Fruit fly (Drosophila melanogaster) whole organism, embryonic: ENCODE measurements around the gene T48.

Experiments
- Asciz ChIP-seq: fragments of 200-800 bp; sonication (Bioruptor generic); optimal IDR thresholded peaks from 2 replicates; lab custom pipeline; 2017; ENCODE audit warnings: missing biosample characterization, mild to moderate bottlenecking, missing genetic modification characterization, missing genetic modification reagents
- BtbVII ChIP-seq: fragments of 200-800 bp; sonication (Bioruptor generic); optimal IDR thresholded peaks from 3 replicates; lab custom pipeline; 2017; ENCODE audit warnings: missing biosample characterization, mild to moderate bottlenecking, missing genetic modification characterization
- C15 ChIP-seq: fragments of 200-800 bp; sonication (Bioruptor generic); IDR thresholded peaks from 3 replicates; pipeline ENCODE4 v1.3.6; 2022; ENCODE audit warnings: missing biosample characterization, missing genetic modification characterization
- CG11456 ChIP-seq: fragments of 200-800 bp; sonication (Bioruptor generic); IDR thresholded peaks from 3 replicates; pipeline ENCODE4 v1.3.6; 2022; ENCODE audit warnings: missing biosample characterization, missing genetic modification characterization
- CG13424 ChIP-seq: fragments of 200-800 bp; sonication (Bioruptor generic); optimal IDR thresholded peaks from 2 replicates; lab custom pipeline; 2019; ENCODE audit warnings: missing biosample characterization, mild to moderate bottlenecking, missing genetic modification characterization, moderate library complexity
- CG13775 ChIP-seq: fragments of 200-800 bp; sonication (Bioruptor generic); optimal IDR thresholded peaks from 3 replicates; lab custom pipeline; 2017; ENCODE audit warnings: missing biosample characterization, mild to moderate bottlenecking, missing genetic modification characterization
- CG15011 ChIP-seq: fragments of 200-800 bp; sonication (Bioruptor generic); optimal IDR thresholded peaks from 3 replicates; lab custom pipeline; 2018; ENCODE audit warnings: missing biosample characterization, mild to moderate bottlenecking, missing genetic modification characterization
- CG15696 ChIP-seq: fragments of 200-800 bp; sonication (Bioruptor generic); optimal IDR thresholded peaks from 2 replicates; lab custom pipeline; 2019; ENCODE audit warnings: missing biosample characterization, mild to moderate bottlenecking, missing genetic modification characterization, moderate library complexity
- CG16779 ChIP-seq: fragments of 200-800 bp; sonication (Bioruptor generic); IDR thresholded peaks from 2 replicates; pipeline ENCODE4 v1.3.6; 2022; ENCODE audit warnings: missing biosample characterization, missing genetic modification characterization
- CG33213 ChIP-seq: fragments of 200-800 bp; sonication (Bioruptor generic); optimal IDR thresholded peaks from 3 replicates; lab custom pipeline; 2016; ENCODE audit warnings: missing biosample characterization, missing genetic modification characterization
- CG42726 ChIP-seq: fragments of 200-800 bp; sonication (Bioruptor generic); IDR thresholded peaks from 2 replicates; pipeline ENCODE4 v1.3.6; 2022; ENCODE audit warnings: missing biosample characterization, missing genetic modification characterization; ENCODE audit not compliant: partially characterized antibody
- CG4404 ChIP-seq: fragments of 200-800 bp; sonication (Bioruptor generic); IDR thresholded peaks from 2 replicates; pipeline ENCODE4 v1.3.6; 2022; ENCODE audit warnings: missing biosample characterization, missing genetic modification characterization
- CG4424 ChIP-seq: fragments of 200-800 bp; sonication (Bioruptor generic); optimal IDR thresholded peaks from 3 replicates; lab custom pipeline; 2016; ENCODE audit warnings: missing biosample characterization, missing genetic modification characterization
- CG7372 ChIP-seq: fragments of 200-800 bp; sonication (Bioruptor generic); IDR thresholded peaks from 2 replicates; pipeline ENCODE4 v1.3.6; 2022; ENCODE audit warnings: missing biosample characterization, missing genetic modification characterization
- CG8478 ChIP-seq: fragments of >200 bp; optimal IDR thresholded peaks from 2 replicates; lab custom pipeline; 2018
- CG9437 ChIP-seq: fragments of 200-800 bp; sonication (Bioruptor generic); optimal IDR thresholded peaks from 2 replicates; lab custom pipeline; 2018; ENCODE audit warnings: missing biosample characterization, mild to moderate bottlenecking, missing genetic modification characterization
- D19B ChIP-seq: fragments of 200-800 bp; sonication (Bioruptor generic); optimal IDR thresholded peaks from 2 replicates; lab custom pipeline; 2017; ENCODE audit warnings: missing biosample characterization, mild to moderate bottlenecking, missing genetic modification characterization
- Dfd ChIP-seq, 2 experiments: fragments of >200 bp; optimal IDR thresholded peaks; 2 replicates each; lab custom pipeline; 2017; ENCODE audit warnings: missing biosample characterization in 2 of 2, missing genetic modification characterization in 2 of 2
- Ets97D ChIP-seq: fragments of 200-800 bp; sonication (Bioruptor generic); optimal IDR thresholded peaks from 3 replicates; lab custom pipeline; 2016; ENCODE audit warnings: missing biosample characterization, missing genetic modification characterization
- Fer1 ChIP-seq: fragments of 200-800 bp; sonication (Bioruptor generic); optimal IDR thresholded peaks from 2 replicates; lab custom pipeline; 2017; ENCODE audit warnings: missing biosample characterization, mild to moderate bottlenecking, missing genetic modification characterization
- GATAe ChIP-seq: fragments of 200-800 bp; sonication (Bioruptor generic); conservative IDR thresholded peaks from 2 replicates; pipeline ENCODE4 v1.3.6; 2022; ENCODE audit warnings: missing biosample characterization, missing genetic modification characterization
- H2.0 ChIP-seq: fragments of 200-800 bp; sonication (Bioruptor generic); IDR thresholded peaks from 2 replicates; pipeline ENCODE4 v1.3.6; 2022; ENCODE audit warnings: missing biosample characterization, missing genetic modification characterization
- Hmr ChIP-seq: fragments of 200-800 bp; sonication (Bioruptor generic); optimal IDR thresholded peaks from 3 replicates; lab custom pipeline; 2017; ENCODE audit warnings: mild to moderate bottlenecking, missing biosample characterization, missing genetic modification reagents, missing genetic modification characterization
- Hmx ChIP-seq: fragments of 200-800 bp; sonication (Bioruptor generic); optimal IDR thresholded peaks from 2 replicates; lab custom pipeline; 2016; ENCODE audit warnings: missing biosample characterization, missing genetic modification characterization
- Lhr ChIP-seq: fragments of 200-800 bp; sonication (Bioruptor generic); optimal IDR thresholded peaks from 3 replicates; lab custom pipeline; 2017; ENCODE audit warnings: mild to moderate bottlenecking, missing biosample characterization, missing genetic modification reagents, missing genetic modification characterization
- Lim3 ChIP-seq: fragments of 200-800 bp; sonication (Bioruptor generic); IDR thresholded peaks from 2 replicates; pipeline ENCODE4 v1.3.6; 2022; ENCODE audit warnings: missing biosample characterization, missing genetic modification characterization
- NC2α ChIP-seq: fragments of 200-800 bp; sonication (Bioruptor generic); optimal IDR thresholded peaks from 2 replicates; lab custom pipeline; 2016; ENCODE audit warnings: missing biosample characterization, missing genetic modification characterization
- Nf-YA ChIP-seq: fragments of 200-800 bp; sonication (Bioruptor generic); IDR thresholded peaks from 2 replicates; pipeline ENCODE4 v1.3.6; 2022; ENCODE audit warnings: missing biosample characterization, missing genetic modification characterization
- NfI ChIP-seq: fragments of 200-800 bp; sonication (Bioruptor generic); optimal IDR thresholded peaks from 3 replicates; lab custom pipeline; 2018; ENCODE audit warnings: missing biosample characterization, mild to moderate bottlenecking, missing genetic modification characterization, moderate library complexity
- Trl ChIP-seq, 3 experiments: fragments of >200 bp in 2 of 3; fragments of 200-800 bp in 1 of 3; sonication (Bioruptor generic) in 1 of 3; optimal IDR thresholded peaks; 2 replicates in 1 of 3; 3 replicates in 2 of 3; lab custom pipeline; 2016 to 2017; ENCODE audit warnings: missing biosample characterization in 1 of 3, missing genetic modification characterization in 1 of 3
- bbx ChIP-seq: fragments of 200-800 bp; sonication (Bioruptor generic); IDR thresholded peaks from 2 replicates; pipeline ENCODE4 v1.3.6; 2022; ENCODE audit warnings: missing biosample characterization, missing genetic modification characterization; ENCODE audit not compliant: partially characterized antibody
- crol ChIP-seq: fragments of 200-800 bp; sonication (Bioruptor generic); IDR thresholded peaks from 2 replicates; pipeline ENCODE4 v1.3.6; 2022; ENCODE audit warnings: missing biosample characterization, missing genetic modification characterization
- ewg ChIP-seq: fragments of 200-800 bp; sonication (Bioruptor generic); optimal IDR thresholded peaks from 3 replicates; lab custom pipeline; 2017; ENCODE audit warnings: mild to moderate bottlenecking, missing biosample characterization, missing genetic modification reagents, missing genetic modification characterization
- gcm2 ChIP-seq: fragments of 200-800 bp; sonication (Bioruptor generic); optimal IDR thresholded peaks from 2 replicates; lab custom pipeline; 2016; ENCODE audit warnings: missing biosample characterization, missing genetic modification characterization
- grn ChIP-seq: fragments of 200-800 bp; sonication (Bioruptor generic); optimal IDR thresholded peaks from 3 replicates; lab custom pipeline; 2017; ENCODE audit warnings: missing biosample characterization, missing genetic modification characterization
- hbn ChIP-seq: fragments of 200-800 bp; sonication (Bioruptor generic); IDR thresholded peaks from 2 replicates; pipeline ENCODE4 v1.3.6; 2022; ENCODE audit warnings: missing biosample characterization, missing genetic modification characterization; ENCODE audit not compliant: partially characterized antibody
- hth ChIP-seq: fragments of >200 bp; optimal IDR thresholded peaks from 2 replicates; lab custom pipeline; 2017; ENCODE audit warnings: inconsistent platforms
- klu ChIP-seq: fragments of 200-800 bp; sonication (Bioruptor generic); IDR thresholded peaks from 2 replicates; pipeline ENCODE4 v1.3.6; 2022; ENCODE audit warnings: missing biosample characterization, missing genetic modification characterization
- kni ChIP-seq: fragments of 200-800 bp; sonication (Bioruptor generic); optimal IDR thresholded peaks from 3 replicates; lab custom pipeline; 2017; ENCODE audit warnings: mild to moderate bottlenecking, missing biosample characterization, missing genetic modification reagents, missing genetic modification characterization
- lbe ChIP-seq: fragments of 200-800 bp; sonication (Bioruptor generic); optimal IDR thresholded peaks from 2 replicates; lab custom pipeline; 2016; ENCODE audit warnings: missing biosample characterization, mild to moderate bottlenecking, missing genetic modification characterization
- nmo ChIP-seq: fragments of 200-800 bp; sonication (Bioruptor generic); optimal IDR thresholded peaks from 2 replicates; lab custom pipeline; 2018; ENCODE audit warnings: missing biosample characterization, mild to moderate bottlenecking, missing genetic modification characterization, moderate library complexity
- oc ChIP-seq: fragments of 200-800 bp; sonication (Bioruptor generic); optimal IDR thresholded peaks from 2 replicates; lab custom pipeline; 2018; ENCODE audit warnings: missing biosample characterization, mild to moderate bottlenecking, missing genetic modification characterization, moderate library complexity
- repo ChIP-seq: fragments of 200-800 bp; sonication (Bioruptor generic); optimal IDR thresholded peaks from 2 replicates; lab custom pipeline; 2016; ENCODE audit warnings: missing biosample characterization, missing genetic modification characterization
- scrt ChIP-seq: fragments of 200-800 bp; sonication (Bioruptor generic); optimal IDR thresholded peaks from 2 replicates; lab custom pipeline; 2018; ENCODE audit warnings: missing biosample characterization, mild to moderate bottlenecking, missing genetic modification characterization, moderate library complexity
- sr ChIP-seq: fragments of 200-800 bp; sonication (Bioruptor generic); IDR thresholded peaks from 3 replicates; pipeline ENCODE4 v1.3.6; 2022; ENCODE audit warnings: missing biosample characterization, missing genetic modification characterization
- tin ChIP-seq: fragments of 200-800 bp; sonication (Bioruptor generic); optimal IDR thresholded peaks from 3 replicates; lab custom pipeline; 2016; ENCODE audit warnings: missing biosample characterization, missing genetic modification characterization
- trem ChIP-seq: fragments of 200-800 bp; optimal IDR thresholded peaks from 3 replicates; lab custom pipeline; 2019; ENCODE audit warnings: missing biosample characterization, mild to moderate bottlenecking, missing genetic modification characterization, moderate library complexity
- vnd ChIP-seq: fragments of 200-800 bp; sonication (Bioruptor generic); IDR thresholded peaks from 3 replicates; pipeline ENCODE4 v1.3.6; 2022; ENCODE audit warnings: missing biosample characterization, missing genetic modification characterization; ENCODE audit not compliant: partially characterized antibody

The T48 gene

dm6 chr3R:26866577-26867456, 14.7 kb upstream of the T48 start, which contains the start of the genes ball and His2Av (continued):
- TF ChIP-seq CG13775 (peak; percentile 85), C15 (GFP tag; lab: Robert Waterston, UW) (peak; percentile 65), ewg (GFP tag; lab: Kevin White, UChicago) (peak; percentile 86), kni (no peak), oc (tag; lab: Kevin White, UChicago) (peak; percentile 67), NfI (peak; percentile 85), BtbVII (GFP tag; lab: Kevin White, UChicago) (peak; percentile 40), repo (GFP tag; lab: Kevin White, UChicago) (peak; percentile 86), crol (GFP tag; lab: Robert Waterston, UW) (peak; percentile 38), NC2α (GFP tag; lab: Kevin White, UChicago) (peak; percentile 76), gcm2 (GFP tag; lab: Kevin White, UChicago) (peak; percentile 53), Dfd (GFP tag; optimal IDR thresholded peaks at IDR 0.05; lab: Kevin White, UChicago) (no peak), grn (GFP tag; lab: Kevin White, UChicago) (peak; percentile 22), CG4404 (GFP tag; lab: Robert Waterston, UW) (peak; percentile 61; the same call in 1 of the 2 replicates), scrt (peak; percentile 75), klu (GFP tag; lab: Robert Waterston, UW) (peak; percentile 72), Fer1 (GFP tag; lab: Kevin White, UChicago) (peak; percentile 87), Trl (optimal IDR thresholded peaks at IDR 0.05; lab: Kevin White, UChicago) (no peak), Trl (GFP tag; optimal IDR thresholded peaks at IDR 0.05; lab: Kevin White, UChicago) (peak; percentile 94), Hmr (GFP tag; lab: Kevin White, UChicago) (peak; percentile 91), lbe (GFP tag; lab: Kevin White, UChicago) (peak; percentile 53), trem (peak; percentile 89), D19B (GFP tag; lab: Kevin White, UChicago) (peak; percentile 44), CG16779 (GFP tag; lab: Robert Waterston, UW) (no peak), Ets97D (peak; percentile 86), CG8478 (lab: Kevin White, UChicago) (no peak), CG11456 (GFP tag; lab: Robert Waterston, UW) (peak; percentile 90), bbx (peak; percentile 90), CG15696 (tag; lab: Kevin White, UChicago) (peak; percentile 72), GATAe (peak; percentile 51; the same call in 1 of the 2 replicates), sr (GFP tag; lab: Robert Waterston, UW) (no peak), hth (no peak), tin (GFP tag; lab: Kevin White, UChicago) (peak; percentile 87), Lhr (GFP tag; lab: Kevin White, UChicago) (peak; percentile 88), Nf-YA (GFP tag; lab: Robert Waterston, UW) (peak; percentile 69), Asciz (GFP tag; lab: Kevin White, UChicago) (peak; percentile 28), nmo (GFP tag; lab: Kevin White, UChicago) (peak; percentile 84), CG42726 (peak; percentile 95), CG4424 (GFP tag; lab: Kevin White, UChicago) (peak; percentile 87), Lim3 (GFP tag; lab: Robert Waterston, UW) (no peak), Hmx (GFP tag; lab: Kevin White, UChicago) (peak; percentile 27), CG9437 (GFP tag; lab: Kevin White, UChicago) (peak; percentile 6), hbn (peak; percentile 87), vnd (GFP tag; lab: Robert Waterston, UW) (peak; percentile 82), CG7372 (GFP tag; lab: Robert Waterston, UW) (peak; percentile 57; the same call in 1 of the 2 replicates), CG13424 (tag; lab: Kevin White, UChicago) (peak; percentile 78), CG15011 (GFP tag; lab: Kevin White, UChicago) (peak; percentile 37), H2.0 (GFP tag; lab: Robert Waterston, UW) (peak; percentile 83), CG33213 (GFP tag; lab: Kevin White, UChicago) (peak; percentile 94)
